Fruit fly (Drosophila melanogaster) whole organism, wandering third instar larva: Measurements from ENCODE around the gene zld.

ENCODE experiments used
- Abd-B ChIP-seq: fragments of >200 bp; optimal IDR thresholded peaks from 2 replicates; lab custom pipeline; 2017; ENCODE audit warnings: missing biosample characterization, missing genetic modification characterization
- CG32264 ChIP-seq: fragments of 200-800 bp; sonication (Bioruptor generic); optimal IDR thresholded peaks from 2 replicates; lab custom pipeline; 2016; ENCODE audit warnings: missing biosample characterization, missing genetic modification characterization
- CG9705 ChIP-seq: fragments of 200-800 bp; sonication (Bioruptor generic); optimal IDR thresholded peaks from 2 replicates; lab custom pipeline; 2018; ENCODE audit warnings: missing biosample characterization, mild to moderate bottlenecking, missing genetic modification characterization
- Dfd ChIP-seq: fragments of >200 bp; optimal IDR thresholded peaks from 2 replicates; lab custom pipeline; 2017; ENCODE audit warnings: missing biosample characterization, missing genetic modification characterization
- GATAd ChIP-seq: sonication (Bioruptor generic); optimal IDR thresholded peaks from 2 replicates; lab custom pipeline; 2016; ENCODE audit warnings: missing biosample characterization, missing genetic modification characterization
- HLH106 ChIP-seq: fragments of 200-800 bp; optimal IDR thresholded peaks from 3 replicates; lab custom pipeline; 2019; ENCODE audit warnings: missing biosample characterization, mild to moderate bottlenecking, missing genetic modification characterization, moderate library complexity
- Hnf4 ChIP-seq: fragments of 200-800 bp; sonication (Bioruptor generic); optimal IDR thresholded peaks from 2 replicates; lab custom pipeline; 2016; ENCODE audit warnings: missing biosample characterization, mild to moderate bottlenecking, missing genetic modification characterization
- Hr78 ChIP-seq: fragments of >200 bp; optimal IDR thresholded peaks from 2 replicates; lab custom pipeline; 2017; ENCODE audit warnings: missing biosample characterization, missing genetic modification characterization
- Hr83 ChIP-seq: fragments of 200-300 bp; sonication (Bioruptor generic); optimal IDR thresholded peaks from 2 replicates; lab custom pipeline; 2016; ENCODE audit warnings: missing biosample characterization, mild to moderate bottlenecking, missing genetic modification characterization, moderate library complexity; ENCODE audit not compliant: poor library complexity, severe bottlenecking
- Jra ChIP-seq: sonication (Bioruptor generic); optimal IDR thresholded peaks from 2 replicates; lab custom pipeline; 2016; ENCODE audit warnings: missing biosample characterization, missing genetic modification characterization
- Mio ChIP-seq: sonication (Bioruptor generic); optimal IDR thresholded peaks from 2 replicates; lab custom pipeline; 2016; ENCODE audit warnings: missing biosample characterization, missing genetic modification characterization
- Myc ChIP-seq: fragments of >200 bp; optimal IDR thresholded peaks from 2 replicates; lab custom pipeline; 2017
- N ChIP-seq: fragments of >200 bp; optimal IDR thresholded peaks from 2 replicates; lab custom pipeline; 2018; ENCODE audit warnings: missing biosample characterization, missing external identifiers, missing genetic modification characterization
- OdsH ChIP-seq: fragments of 200-800 bp; sonication (Bioruptor generic); optimal IDR thresholded peaks from 2 replicates; lab custom pipeline; 2016; ENCODE audit warnings: missing biosample characterization, mild to moderate bottlenecking, missing genetic modification characterization
- Rel ChIP-seq, 2 experiments: fragments of 200-800 bp; sonication (Bioruptor generic) in 1 of 2; optimal IDR thresholded peaks; 2 replicates in 1 of 2; 3 replicates in 1 of 2; lab custom pipeline; 2016 to 2019; ENCODE audit warnings: mild to moderate bottlenecking in 2 of 2, missing biosample characterization in 2 of 2, missing genetic modification characterization in 2 of 2, moderate library complexity in 1 of 2
- Sp1 ChIP-seq: fragments of 200-800 bp; sonication (Bioruptor generic); optimal IDR thresholded peaks from 3 replicates; lab custom pipeline; 2019; ENCODE audit warnings: missing biosample characterization, mild to moderate bottlenecking, missing genetic modification characterization, moderate library complexity
- br ChIP-seq: fragments of 200-800 bp; sonication (Bioruptor generic); optimal IDR thresholded peaks from 2 replicates; lab custom pipeline; 2016; ENCODE audit warnings: missing biosample characterization, missing genetic modification characterization
- brk ChIP-seq: fragments of 200-800 bp; sonication (Bioruptor generic); optimal IDR thresholded peaks from 2 replicates; lab custom pipeline; 2016; ENCODE audit warnings: missing biosample characterization, mild to moderate bottlenecking, missing genetic modification characterization
- foxo ChIP-seq, 2 experiments: fragments of 200-800 bp; sonication (Bioruptor generic); optimal IDR thresholded peaks; 2 replicates in 1 of 2; 3 replicates in 1 of 2; lab custom pipeline; 2016 to 2017; ENCODE audit warnings: missing biosample characterization in 2 of 2, missing genetic modification characterization in 2 of 2
- fru ChIP-seq: fragments of 200-800 bp; sonication (Bioruptor generic); optimal IDR thresholded peaks from 3 replicates; lab custom pipeline; 2016; ENCODE audit warnings: missing biosample characterization, mild to moderate bottlenecking, missing genetic modification characterization
- h ChIP-seq: fragments of 200-800 bp; sonication (Bioruptor generic); optimal IDR thresholded peaks from 3 replicates; lab custom pipeline; 2016; ENCODE audit warnings: missing biosample characterization, mild to moderate bottlenecking, missing genetic modification characterization
- pan ChIP-seq: fragments of >200 bp; optimal IDR thresholded peaks from 2 replicates; lab custom pipeline; 2017
- psq ChIP-seq: fragments of 200-800 bp; sonication (Bioruptor generic); optimal IDR thresholded peaks from 3 replicates; lab custom pipeline; 2017; ENCODE audit warnings: missing biosample characterization, mild to moderate bottlenecking, missing genetic modification characterization, moderate library complexity
- rgr ChIP-seq: fragments of 200-800 bp; sonication (Bioruptor generic); optimal IDR thresholded peaks from 3 replicates; lab custom pipeline; 2016; ENCODE audit warnings: missing biosample characterization, mild to moderate bottlenecking, missing genetic modification characterization
- sage ChIP-seq: fragments of 200-800 bp; sonication (Bioruptor generic); optimal IDR thresholded peaks from 2 replicates; lab custom pipeline; 2016; ENCODE audit warnings: missing biosample characterization, mild to moderate bottlenecking, missing genetic modification characterization
- sv ChIP-seq: fragments of 200-800 bp; sonication (Bioruptor generic); optimal IDR thresholded peaks from 3 replicates; lab custom pipeline; 2016; ENCODE audit warnings: missing biosample characterization, missing genetic modification characterization
- tai ChIP-seq: sonication (Bioruptor generic); optimal IDR thresholded peaks from 2 replicates; lab custom pipeline; 2016; ENCODE audit warnings: missing biosample characterization, missing genetic modification characterization
- usp ChIP-seq: fragments of >200 bp; optimal IDR thresholded peaks from 2 replicates; lab custom pipeline; 2017; ENCODE audit warnings: missing biosample characterization, missing genetic modification characterization
- woc ChIP-seq: sonication (Bioruptor generic); optimal IDR thresholded peaks from 2 replicates; lab custom pipeline; 2016; ENCODE audit warnings: missing biosample characterization, mild to moderate bottlenecking, missing genetic modification characterization

The zld gene

DNA sequence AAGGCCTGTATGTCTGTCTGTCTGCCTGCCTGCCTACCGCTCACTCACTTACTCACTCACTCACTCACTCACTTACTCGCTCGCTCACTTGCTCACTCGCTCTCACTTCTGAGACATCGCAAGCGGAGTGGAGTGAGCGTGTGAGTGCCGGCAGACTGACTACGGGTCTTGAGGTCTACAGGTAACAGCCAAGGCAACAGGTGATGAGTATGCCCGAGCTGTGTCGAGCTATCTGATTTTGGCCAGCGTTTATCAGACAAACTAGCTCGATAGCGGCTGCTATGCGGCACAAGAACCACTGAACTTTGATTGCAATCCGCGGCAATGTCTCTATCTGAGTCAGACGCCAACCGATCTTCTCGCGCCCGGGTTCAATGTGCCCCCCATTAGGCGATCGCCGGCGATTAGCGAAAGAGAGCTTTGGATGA, 29.2 kb downstream of the zld start (continued):
- TF ChIP-seq Abd-B (GFP tag; lab: Kevin White, UChicago) (no peak), Hr83 (GFP tag; lab: Kevin White, UChicago) (peak; percentile 38), sv (no peak), OdsH (GFP tag; lab: Kevin White, UChicago) (no peak), tai (GFP tag; lab: Kevin White, UChicago) (no peak), CG9705 (GFP tag; lab: Kevin White, UChicago) (no peak), Sp1 (GFP tag; lab: Kevin White, UChicago) (no peak), GATAd (GFP tag; lab: Kevin White, UChicago) (no peak), woc (no peak), usp (GFP tag; lab: Kevin White, UChicago) (no peak)

DNA sequence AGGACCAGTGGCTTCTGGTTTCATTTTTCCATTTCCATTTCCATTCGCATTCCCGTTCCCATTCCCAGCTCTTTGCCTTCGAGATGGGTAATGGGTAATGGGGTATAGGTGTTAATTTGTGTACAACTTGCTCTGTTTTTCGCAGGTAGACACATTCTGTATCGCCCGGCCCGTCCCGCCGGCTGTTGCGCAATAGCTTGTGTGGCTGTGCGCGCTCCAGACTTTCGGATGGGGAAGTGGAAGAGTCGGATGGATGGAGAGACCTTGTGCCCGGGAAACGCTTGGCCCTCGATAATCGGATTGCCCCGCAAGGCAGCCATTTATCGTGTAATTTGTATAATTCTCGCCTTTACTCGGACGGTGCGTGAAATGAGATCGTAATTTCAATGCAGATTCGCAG, 29.6 kb downstream of the zld start:
- TF ChIP-seq usp (GFP tag; lab: Kevin White, UChicago) (no peak), Hr78 (GFP tag; lab: Kevin White, UChicago) (no peak), CG32264 (GFP tag; lab: Kevin White, UChicago) (no peak), h (GFP tag; lab: Kevin White, UChicago) (no peak), OdsH (GFP tag; lab: Kevin White, UChicago) (no peak)
- TF ChIP-seq, all 38 proteins: peak for 0

DNA sequence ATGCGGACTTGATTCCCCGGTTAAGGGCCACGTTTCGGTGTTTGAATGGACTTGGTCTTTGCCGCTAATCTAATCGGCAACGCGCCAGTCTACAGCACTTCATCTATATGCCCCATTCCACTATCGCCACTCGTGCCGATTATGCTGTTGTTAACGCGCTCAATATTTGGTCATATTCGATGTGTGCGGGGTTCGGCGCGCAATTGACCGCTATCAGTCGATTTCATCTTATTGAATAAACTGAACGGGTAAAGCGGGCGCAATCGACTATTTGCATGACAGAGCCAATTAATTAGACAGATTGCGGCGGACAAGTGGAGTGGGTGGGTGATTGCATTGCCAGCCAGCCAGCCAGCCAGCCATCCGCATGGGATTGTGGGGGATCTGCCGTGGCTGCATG, 31.0 kb downstream of the zld start:
- TF ChIP-seq Hr78 (GFP tag; lab: Kevin White, UChicago) (no peak), N (GFP tag; lab: Kevin White, UChicago) (no peak), brk (GFP tag; lab: Kevin White, UChicago) (no peak), Rel (GFP tag; optimal IDR thresholded peaks at IDR 0.05; lab: Kevin White, UChicago) (no peak), Rel (tag; optimal IDR thresholded peaks at IDR 0.05; lab: Kevin White, UChicago) (no peak), Abd-B (GFP tag; lab: Kevin White, UChicago) (no peak), GATAd (GFP tag; lab: Kevin White, UChicago) (no peak), psq (GFP tag; lab: Kevin White, UChicago) (no peak), sv (no peak), CG9705 (GFP tag; lab: Kevin White, UChicago) (no peak), sage (GFP tag; lab: Kevin White, UChicago) (no peak), pan (lab: Kevin White, UChicago) (no peak), Mio (GFP tag; lab: Kevin White, UChicago) (no peak), Hnf4 (GFP tag; lab: Kevin White, UChicago) (no peak)

DNA sequence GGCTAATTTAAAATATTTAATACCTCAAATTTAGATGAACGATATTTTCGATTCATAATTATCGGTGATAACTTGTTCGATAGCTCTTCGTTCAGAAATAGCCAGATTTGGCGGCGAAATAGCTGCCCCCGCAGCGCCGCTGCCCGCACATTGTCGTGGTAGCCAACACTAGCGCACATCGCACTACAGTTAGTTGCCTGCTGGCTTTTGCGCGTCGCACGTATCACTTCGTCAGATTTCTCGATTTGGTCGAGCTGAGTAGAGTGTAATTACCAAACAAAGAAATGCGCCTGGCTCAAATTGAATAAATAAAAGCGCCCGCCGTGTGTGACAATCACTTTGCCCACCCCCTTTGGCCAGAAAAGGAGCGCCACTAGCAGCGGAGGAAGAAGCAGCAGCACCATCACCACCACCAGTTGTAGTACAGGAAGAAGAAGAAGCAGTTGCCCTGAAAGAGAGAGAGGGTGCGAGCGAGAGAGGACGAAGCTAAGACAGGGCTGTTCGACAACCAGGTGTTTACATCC, 32.7 kb downstream of the zld start, which contains the start of gene Abcd3:
TSS of gene Abcd3 (plus strand) at position 145 of the 524 bp plus-strand sequence.
- peak; percentile 28 for TF ChIP-seq h (GFP tag; lab: Kevin White, UChicago)
- TF ChIP-seq Myc (lab: Kevin White, UChicago), result peak; percentile 88
- TF ChIP-seq OdsH (GFP tag; lab: Kevin White, UChicago), result peak; percentile 22
- peak; percentile 9 for TF ChIP-seq HLH106 (tag; lab: Kevin White, UChicago)
- TF ChIP-seq rgr (GFP tag; lab: Kevin White, UChicago), result peak; percentile 0
- TF ChIP-seq Jra (GFP tag; lab: Kevin White, UChicago), result no peak
- TF ChIP-seq woc, result peak; percentile 9
- no peak for TF ChIP-seq N (GFP tag; lab: Kevin White, UChicago)
- no peak for TF ChIP-seq Rel (GFP tag; optimal IDR thresholded peaks at IDR 0.05; lab: Kevin White, UChicago)
- peak; percentile 15 for TF ChIP-seq Rel (tag; optimal IDR thresholded peaks at IDR 0.05; lab: Kevin White, UChicago)
- peak; percentile 47 for TF ChIP-seq Sp1 (GFP tag; lab: Kevin White, UChicago)
- peak; percentile 34 for TF ChIP-seq fru (GFP tag; lab: Kevin White, UChicago)
- TF ChIP-seq sv, result no peak
- peak; percentile 27 for TF ChIP-seq br (GFP tag; lab: Kevin White, UChicago)
- TF ChIP-seq sage (GFP tag; lab: Kevin White, UChicago), result no peak
- peak; percentile 7 for TF ChIP-seq psq (GFP tag; lab: Kevin White, UChicago)

DNA sequence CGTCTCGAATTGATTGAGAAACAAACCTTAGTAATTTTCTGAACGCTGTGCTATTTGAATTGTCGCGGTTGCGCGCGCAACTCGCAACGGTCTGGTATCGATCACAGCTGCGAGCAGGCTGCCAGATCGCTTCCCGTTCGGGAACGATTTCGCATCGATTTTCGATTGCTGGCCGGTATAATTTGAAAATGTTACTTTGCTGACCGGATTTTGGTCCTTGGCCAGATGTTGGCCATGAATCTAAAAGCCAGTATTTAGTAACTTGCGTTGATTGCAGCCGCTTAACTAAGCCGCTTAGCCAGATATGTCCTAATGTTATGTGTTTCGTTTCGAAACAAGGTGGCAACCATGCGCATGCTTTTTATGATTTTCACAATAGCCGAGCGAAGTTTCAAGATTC, 34.8 kb downstream of the zld start:
- TF ChIP-seq Myc (lab: Kevin White, UChicago) (no peak), CG9705 (GFP tag; lab: Kevin White, UChicago) (no peak), Dfd (GFP tag; lab: Kevin White, UChicago) (no peak), foxo (GFP tag; optimal IDR thresholded peaks at IDR 0.05; lab: Kevin White, UChicago) (peak in 1 of 2 experiments; percentile 31), Sp1 (GFP tag; lab: Kevin White, UChicago) (no peak), pan (lab: Kevin White, UChicago) (no peak), Hnf4 (GFP tag; lab: Kevin White, UChicago) (no peak), Rel (GFP tag; optimal IDR thresholded peaks at IDR 0.05; lab: Kevin White, UChicago) (no peak), Rel (tag; optimal IDR thresholded peaks at IDR 0.05; lab: Kevin White, UChicago) (no peak)
